Worm (Caenorhabditis elegans) whole organism, L3 larva: ENCODE measurements around the gene clec-172.

Source experiments
- fkh-10 ChIP-seq: sonication (generic microtip); optimal IDR thresholded peaks from 2 replicates; lab custom pipeline; 2017; ENCODE audit warnings: missing biosample characterization, missing genetic modification reagents, missing genetic modification characterization
- nhr-11 ChIP-seq: fragments of 150-350 bp; optimal IDR thresholded peaks from 2 replicates; lab custom pipeline; 2014; ENCODE audit warnings: missing biosample characterization, missing genetic modification characterization
- nhr-237 ChIP-seq: fragments of 150-350 bp; optimal IDR thresholded peaks from 2 replicates; lab custom pipeline; 2014; ENCODE audit warnings: missing biosample characterization, missing genetic modification characterization
- nhr-43 ChIP-seq: sonication (generic microtip); optimal IDR thresholded peaks from 2 replicates; lab custom pipeline; 2016; ENCODE audit warnings: mild to moderate bottlenecking, missing genetic modification characterization, missing compliant biosample characterization; ENCODE audit not compliant: poor library complexity, severe bottlenecking
- tbx-2 ChIP-seq: sonication (generic microtip); optimal IDR thresholded peaks from 2 replicates; lab custom pipeline; 2016; ENCODE audit warnings: mild to moderate bottlenecking, missing genetic modification characterization, missing compliant biosample characterization
- zag-1 ChIP-seq: fragments of 150-350 bp; optimal IDR thresholded peaks from 2 replicates; lab custom pipeline; 2014; ENCODE audit warnings: missing biosample characterization, missing genetic modification characterization

DNA sequence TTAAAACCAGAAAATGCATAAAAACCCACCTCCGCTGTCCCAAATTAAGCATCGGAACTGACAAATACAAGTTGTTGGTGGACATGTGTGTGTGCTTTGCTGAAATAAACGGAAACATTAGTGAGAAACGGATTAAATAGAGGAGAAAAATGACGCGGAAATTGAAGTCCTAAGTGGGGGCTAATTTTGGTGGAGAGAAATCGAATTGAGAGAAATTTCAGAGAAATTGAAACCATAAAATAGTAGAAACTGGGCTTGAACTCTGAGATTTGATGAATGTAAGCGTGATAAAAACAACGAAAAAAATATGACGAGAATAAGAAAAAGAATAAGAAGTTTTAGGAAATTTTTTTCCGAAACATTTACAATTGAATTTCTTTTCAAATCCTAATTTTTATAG is 41.4 kb downstream of the clec-172 start, which contains the start of gene Y77E11A.12:
- no peak for TF ChIP-seq fkh-10 (GFP tag; lab: Kevin White, UChicago)
- no peak for TF ChIP-seq tbx-2
- TF ChIP-seq zag-1 (tag; lab: Kevin White, UChicago), result no peak
- no peak for TF ChIP-seq nhr-237 (tag; lab: Kevin White, UChicago)
- TF ChIP-seq nhr-11, result no peak
- no peak for TF ChIP-seq nhr-43
